Worm (Caenorhabditis elegans): Measurements from ENCODE around the gene dct-8.

DNA sequence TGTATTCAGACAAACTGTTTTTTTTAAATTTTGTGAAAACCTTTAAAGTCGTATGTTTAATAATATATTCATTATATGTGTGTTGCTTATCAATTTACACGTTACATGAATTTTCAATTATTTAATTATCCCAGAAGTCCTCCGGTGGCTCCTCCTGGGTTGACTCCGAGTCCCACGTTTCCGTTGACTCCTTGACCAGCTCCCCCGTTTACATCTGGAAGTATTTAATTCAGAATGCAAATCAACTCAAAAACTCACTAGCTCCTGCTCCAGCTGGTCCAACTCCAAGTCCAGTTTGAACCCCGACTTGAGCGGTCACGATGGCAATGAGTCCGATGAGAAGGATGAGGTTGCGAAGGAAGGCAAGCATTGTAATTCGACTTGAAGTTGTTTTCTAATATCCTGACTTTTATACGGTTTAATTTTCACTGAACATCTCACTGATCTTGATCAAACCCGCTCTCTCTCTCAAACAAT, 828 bp upstream of the dct-8 start, which contains the start of gene F56D6.8:
- TF ChIP-seq sdc-2 (tag; optimal IDR thresholded peaks at IDR 0.05) (no peak), sox-2 (GFP tag; IDR thresholded peaks at IDR 0.05) (no peak), che-1 (tag; optimal IDR thresholded peaks at IDR 0.05) (no peak), ceh-9 (tag; optimal IDR thresholded peaks at IDR 0.05) (no peak), ceh-18 (tag; optimal IDR thresholded peaks at IDR 0.05) (no peak), lin-11 (tag; optimal IDR thresholded peaks at IDR 0.05) (no peak), mec-3 (tag; optimal IDR thresholded peaks at IDR 0.05; ENCODE audit: borderline replicate concordance) (no peak), nhr-11 (tag; optimal IDR thresholded peaks at IDR 0.05) (no peak), ttx-3 (tag; optimal IDR thresholded peaks at IDR 0.05) (no peak), unc-3 (GFP tag; conservative IDR thresholded peaks at IDR 0.05) (no peak), unc-3 (tag; optimal IDR thresholded peaks at IDR 0.05) (no peak), elt-2 (tag; optimal IDR thresholded peaks at IDR 0.05) (no peak), nfya-1 (tag; optimal IDR thresholded peaks at IDR 0.05) (no peak), ama-1 (optimal IDR thresholded peaks at IDR 0.05) (no peak), pros-1 (tag; optimal IDR thresholded peaks at IDR 0.05) (no peak)
